Worm (Caenorhabditis elegans) whole organism, L3 larva: ENCODE data around the gene F37H8.5.

ENCODE experiments used
- R02D3.7 ChIP-seq: fragments of 150-350 bp; optimal IDR thresholded peaks from 2 replicates; lab custom pipeline; 2014; ENCODE audit warnings: missing biosample characterization, missing genetic modification characterization
- aly-2 ChIP-seq: fragments of 150-350 bp; optimal IDR thresholded peaks from 2 replicates; lab custom pipeline; 2014; ENCODE audit warnings: missing biosample characterization, missing genetic modification characterization
- ama-1 ChIP-seq: fragments of 150-350 bp; optimal IDR thresholded peaks from 2 replicates; lab custom pipeline; 2018
- ceh-28 ChIP-seq: fragments of 150-350 bp; optimal IDR thresholded peaks from 2 replicates; lab custom pipeline; 2014; ENCODE audit warnings: missing biosample characterization, missing genetic modification reagents, missing genetic modification characterization
- ceh-82 ChIP-seq: fragments of 150-350 bp; optimal IDR thresholded peaks from 2 replicates; lab custom pipeline; 2014; ENCODE audit warnings: missing biosample characterization, missing genetic modification characterization
- ceh-9 ChIP-seq: sonication (generic microtip); optimal IDR thresholded peaks from 2 replicates; lab custom pipeline; 2018; ENCODE audit warnings: missing biosample characterization, missing genetic modification characterization
- daf-12 ChIP-seq: fragments of 150-350 bp; optimal IDR thresholded peaks from 2 replicates; lab custom pipeline; 2014; ENCODE audit warnings: missing biosample characterization, missing genetic modification reagents, missing genetic modification characterization
- elt-1 ChIP-seq: fragments of 150-350 bp; optimal IDR thresholded peaks from 2 replicates; lab custom pipeline; 2014; ENCODE audit warnings: missing biosample characterization, missing genetic modification characterization
- elt-2 ChIP-seq: sonication (generic microtip); optimal IDR thresholded peaks from 2 replicates; lab custom pipeline; 2016; ENCODE audit warnings: missing genetic modification reagents, mild to moderate bottlenecking, missing genetic modification characterization, missing compliant biosample characterization
- elt-3 ChIP-seq, 3 experiments: fragments of 150-350 bp in 1 of 3; sonication (generic microtip) in 2 of 3; optimal IDR thresholded peaks; 2 replicates in 2 of 3; 4 replicates in 1 of 3; lab custom pipeline; 2014 to 2017; ENCODE audit warnings: missing biosample characterization in 3 of 3, missing genetic modification characterization in 3 of 3
- eor-1 ChIP-seq, 2 experiments: fragments of 150-350 bp; optimal IDR thresholded peaks; 2 replicates each; lab custom pipeline; 2014 to 2018; ENCODE audit warnings: missing biosample characterization in 2 of 2, missing genetic modification characterization in 2 of 2
- fos-1 ChIP-seq: fragments of 150-350 bp; optimal IDR thresholded peaks from 2 replicates; lab custom pipeline; 2014; ENCODE audit warnings: missing biosample characterization, missing genetic modification characterization
- hmg-11 ChIP-seq: sonication (generic microtip); optimal IDR thresholded peaks from 2 replicates; lab custom pipeline; 2016; ENCODE audit warnings: missing genetic modification characterization, missing compliant biosample characterization
- jun-1 ChIP-seq: fragments of 150-350 bp; optimal IDR thresholded peaks from 2 replicates; lab custom pipeline; 2014; ENCODE audit warnings: missing biosample characterization, missing genetic modification reagents, missing genetic modification characterization
- lin-15B ChIP-seq: fragments of 150-350 bp; optimal IDR thresholded peaks from 2 replicates; lab custom pipeline; 2014; ENCODE audit warnings: missing biosample characterization, missing genetic modification characterization
- lin-39 ChIP-seq: fragments of 150-350 bp; optimal IDR thresholded peaks from 2 replicates; lab custom pipeline; 2018; ENCODE audit warnings: missing biosample characterization, missing genetic modification reagents, missing genetic modification characterization
- lsy-12 ChIP-seq: sonication (generic microtip); optimal IDR thresholded peaks from 2 replicates; lab custom pipeline; 2016; ENCODE audit warnings: mild to moderate bottlenecking, missing genetic modification characterization, missing compliant biosample characterization
- nhr-11 ChIP-seq: fragments of 150-350 bp; optimal IDR thresholded peaks from 2 replicates; lab custom pipeline; 2014; ENCODE audit warnings: missing biosample characterization, missing genetic modification characterization
- nhr-12 ChIP-seq: fragments of 150-350 bp; optimal IDR thresholded peaks from 2 replicates; lab custom pipeline; 2014; ENCODE audit warnings: missing biosample characterization, missing genetic modification characterization
- nhr-23 ChIP-seq: fragments of 150-350 bp; optimal IDR thresholded peaks from 2 replicates; lab custom pipeline; 2014; ENCODE audit warnings: missing biosample characterization, missing genetic modification reagents, missing genetic modification characterization
- nhr-237 ChIP-seq: fragments of 150-350 bp; optimal IDR thresholded peaks from 2 replicates; lab custom pipeline; 2014; ENCODE audit warnings: missing biosample characterization, missing genetic modification characterization
- nhr-25 ChIP-seq: sonication (generic microtip); optimal IDR thresholded peaks from 2 replicates; lab custom pipeline; 2017; ENCODE audit warnings: missing biosample characterization, missing genetic modification characterization
- nhr-43 ChIP-seq: sonication (generic microtip); optimal IDR thresholded peaks from 2 replicates; lab custom pipeline; 2016; ENCODE audit warnings: mild to moderate bottlenecking, missing genetic modification characterization, missing compliant biosample characterization; ENCODE audit not compliant: poor library complexity, severe bottlenecking
- nhr-77 ChIP-seq: fragments of 150-350 bp; optimal IDR thresholded peaks from 2 replicates; lab custom pipeline; 2014; ENCODE audit warnings: missing biosample characterization, missing genetic modification characterization
- pha-4 ChIP-seq: fragments of 150-350 bp; optimal IDR thresholded peaks from 2 replicates; lab custom pipeline; 2014; ENCODE audit warnings: missing biosample characterization, missing genetic modification reagents, missing genetic modification characterization
- pqm-1 ChIP-seq: fragments of 150-350 bp; optimal IDR thresholded peaks from 2 replicates; lab custom pipeline; 2017; ENCODE audit warnings: missing biosample characterization, missing genetic modification characterization, inconsistent platforms
- sea-2 ChIP-seq: fragments of 150-350 bp; sonication (generic microtip); optimal IDR thresholded peaks from 4 replicates; lab custom pipeline; 2014; ENCODE audit warnings: missing biosample characterization, missing genetic modification reagents, missing genetic modification characterization
- snpc-4 ChIP-seq: fragments of 150-350 bp; optimal IDR thresholded peaks from 2 replicates; lab custom pipeline; 2014; ENCODE audit warnings: missing biosample characterization, missing genetic modification characterization
- tbx-2 ChIP-seq: sonication (generic microtip); optimal IDR thresholded peaks from 2 replicates; lab custom pipeline; 2016; ENCODE audit warnings: mild to moderate bottlenecking, missing genetic modification characterization, missing compliant biosample characterization
- unc-39 ChIP-seq: sonication (generic microtip); optimal IDR thresholded peaks from 4 replicates; lab custom pipeline; 2017; ENCODE audit warnings: missing biosample characterization, missing genetic modification characterization
- unc-62 ChIP-seq: fragments of 150-350 bp; sonication (generic microtip); optimal IDR thresholded peaks from 4 replicates; lab custom pipeline; 2014; ENCODE audit warnings: missing biosample characterization, missing genetic modification reagents, missing genetic modification characterization
- zag-1 ChIP-seq: fragments of 150-350 bp; optimal IDR thresholded peaks from 2 replicates; lab custom pipeline; 2014; ENCODE audit warnings: missing biosample characterization, missing genetic modification characterization
- ztf-11 ChIP-seq: fragments of 150-350 bp; optimal IDR thresholded peaks from 2 replicates; lab custom pipeline; 2014; ENCODE audit warnings: missing biosample characterization, missing genetic modification characterization
- ztf-4 ChIP-seq: fragments of 150-350 bp; optimal IDR thresholded peaks from 2 replicates; lab custom pipeline; 2014; ENCODE audit warnings: missing biosample characterization, missing genetic modification characterization

The F37H8.5 gene

DNA sequence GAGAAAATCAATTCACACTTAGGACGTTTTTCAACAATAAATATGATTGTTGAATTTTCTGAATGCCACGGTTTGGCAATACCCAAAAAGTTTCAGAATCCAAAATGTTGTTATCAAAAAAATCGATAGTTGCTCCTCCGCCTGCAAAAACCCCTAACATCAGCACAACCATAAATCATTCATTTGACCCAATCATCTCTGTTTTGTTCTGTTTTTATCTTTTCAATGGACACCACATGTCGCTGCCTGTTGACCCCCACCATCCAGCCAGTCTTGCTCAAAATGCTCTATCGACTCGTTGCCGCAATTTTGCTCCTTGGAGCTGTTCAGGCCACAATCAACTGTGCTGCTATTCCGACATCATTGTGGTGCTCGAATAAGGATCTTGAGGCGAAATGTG is at the start of gene F37H8.5:
F37H8.5 (plus strand) TSS at position 181 of the 400 bp plus-strand sequence.
- TF ChIP-seq nhr-12 (tag; lab: Kevin White, UChicago) (no peak), eor-1 (tag; optimal IDR thresholded peaks at IDR 0.05; lab: Kevin White, UChicago) (no peak)

DNA sequence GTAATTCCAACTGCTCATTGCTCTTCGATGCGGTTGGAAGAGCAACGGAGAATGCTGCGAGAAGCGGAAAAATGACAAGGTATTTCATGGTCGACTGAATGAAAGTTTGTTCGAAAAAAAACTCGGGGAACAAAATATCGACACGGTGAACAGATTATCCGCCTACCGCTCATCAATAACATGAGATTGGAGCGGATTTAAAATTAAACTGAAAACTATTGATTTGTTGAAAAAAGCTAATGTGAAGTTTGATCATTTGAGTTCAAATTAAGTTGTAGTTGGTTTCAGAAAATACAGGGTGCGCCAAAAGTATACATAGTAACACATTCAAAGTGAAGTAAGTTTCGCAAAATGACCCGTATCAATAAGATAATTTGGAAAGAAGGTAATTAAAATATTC is 47.9 kb upstream of the F37H8.5 start, which contains the start of gene F40F8.4:
F40F8.4 (minus strand) TSS at position 101 of the 400 bp plus-strand sequence.
- no peak for TF ChIP-seq ceh-82 (tag; lab: Kevin White, UChicago)
- TF ChIP-seq nhr-77 (tag; lab: Kevin White, UChicago): no peak
- TF ChIP-seq ceh-9: no peak
- TF ChIP-seq lin-15B (tag; lab: Kevin White, UChicago): no peak
- no peak for TF ChIP-seq fos-1 (tag; lab: Kevin White, UChicago)
- no peak for TF ChIP-seq jun-1 (tag; lab: Kevin White, UChicago)
- TF ChIP-seq R02D3.7: no peak
- no peak for TF ChIP-seq daf-12 (tag; lab: Kevin White, UChicago)
- no peak for TF ChIP-seq elt-3 (tag; optimal IDR thresholded peaks at IDR 0.05; lab: Kevin White, UChicago)
- TF ChIP-seq unc-62 (GFP tag; lab: Kevin White, UChicago): no peak
- no peak for TF ChIP-seq aly-2
- TF ChIP-seq sea-2 (GFP tag; lab: Kevin White, UChicago): no peak

DNA sequence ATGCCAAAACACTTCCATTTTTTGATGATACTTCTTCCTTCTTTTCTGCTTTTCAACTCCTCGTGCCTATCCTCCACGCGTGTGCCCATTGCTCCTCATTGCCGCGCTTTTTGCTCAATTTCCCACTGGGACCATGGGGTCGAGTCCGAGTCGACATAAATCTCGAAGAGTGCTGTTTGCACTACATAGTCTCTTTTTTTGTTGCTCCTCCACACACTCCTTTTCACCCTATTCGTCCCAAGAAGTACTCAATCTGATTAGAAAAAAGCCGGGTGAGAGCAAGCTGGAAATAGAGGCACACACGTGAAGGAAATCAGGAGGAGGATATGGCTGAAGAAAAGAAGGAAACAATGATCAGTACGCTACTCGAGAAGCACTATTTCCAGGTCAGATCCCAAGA is 45.4 kb upstream of the F37H8.5 start, which contains the start of gene arrd-6:
arrd-6 (plus strand) TSS at position 169 of the 400 bp plus-strand sequence.
- no peak for TF ChIP-seq lin-39 (tag; lab: Kevin White, UChicago)
- no peak for TF ChIP-seq elt-3 (tag; optimal IDR thresholded peaks at IDR 0.05; lab: Kevin White, UChicago)
- no peak for TF ChIP-seq hmg-11
- no peak for TF ChIP-seq ztf-11 (tag; lab: Kevin White, UChicago)

DNA sequence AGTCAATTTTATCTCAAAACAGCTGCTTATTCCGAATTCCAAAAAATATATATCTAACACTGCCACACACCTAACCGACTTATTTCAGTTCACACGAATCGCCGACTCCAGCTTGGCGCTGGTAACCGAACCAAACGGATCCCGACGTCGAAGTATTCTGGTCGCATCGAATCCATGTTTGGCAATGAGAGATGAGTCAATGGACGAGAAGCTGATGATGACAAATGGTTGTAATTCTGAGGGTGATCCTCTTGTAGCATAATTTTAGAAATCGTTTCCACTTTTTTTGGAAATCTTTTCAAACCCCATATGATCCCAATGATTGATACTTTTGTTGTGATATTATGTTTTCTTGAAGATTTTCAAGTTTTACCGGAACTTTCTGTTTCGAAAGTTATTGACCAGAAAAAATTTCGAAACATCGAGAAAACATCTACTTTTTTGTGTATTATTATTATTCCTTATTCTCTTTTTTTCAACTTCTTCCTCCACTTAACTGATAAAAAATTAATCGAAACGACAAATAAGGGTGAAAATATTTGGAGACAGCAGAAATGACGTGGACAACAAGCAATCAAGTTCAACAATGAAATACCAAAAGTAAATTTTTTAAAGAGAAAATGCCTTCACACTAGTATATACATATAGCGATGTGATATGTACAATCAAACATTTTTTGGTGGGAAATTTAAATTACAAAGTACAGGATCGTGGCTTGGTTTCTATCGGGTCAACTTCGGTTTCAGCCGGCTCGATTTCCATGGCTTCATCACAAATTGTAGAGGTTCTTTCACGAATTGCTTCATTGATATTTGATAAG is 37.9 kb upstream of the F37H8.5 start:
- TF ChIP-seq lsy-12 (tag; lab: Kevin White, UChicago): peak; percentile 53
- peak; percentile 23 for TF ChIP-seq nhr-11 (tag; lab: Kevin White, UChicago)
- peak; percentile 45 for TF ChIP-seq pha-4 (tag; lab: Kevin White, UChicago)
- TF ChIP-seq ceh-82 (tag; lab: Kevin White, UChicago): no peak
- no peak for TF ChIP-seq ztf-4
- no peak for TF ChIP-seq pqm-1 (tag; lab: Kevin White, UChicago)
- peak; percentile 78 for TF ChIP-seq elt-2
- TF ChIP-seq hmg-11: no peak
- TF ChIP-seq unc-39 (tag; lab: Kevin White, UChicago): no peak
- TF ChIP-seq lin-39 (tag; lab: Kevin White, UChicago): no peak
- TF ChIP-seq aly-2: peak; percentile 79
- no peak for TF ChIP-seq snpc-4 (tag; lab: Kevin White, UChicago)
- TF ChIP-seq tbx-2 (tag; lab: Kevin White, UChicago): no peak
- no peak for TF ChIP-seq nhr-43 (tag; lab: Kevin White, UChicago)
- no peak for TF ChIP-seq nhr-237 (tag; lab: Kevin White, UChicago)
- no peak for TF ChIP-seq nhr-23 (tag; lab: Kevin White, UChicago)
- TF ChIP-seq elt-1 (tag; lab: Kevin White, UChicago): no peak
- TF ChIP-seq nhr-25 (tag; lab: Kevin White, UChicago): no peak
- TF ChIP-seq nhr-77 (tag; lab: Kevin White, UChicago): peak; percentile 71
- TF ChIP-seq ama-1 (lab: Kevin White, UChicago): peak; percentile 78
- peak; percentile 12 for TF ChIP-seq ceh-28 (tag; lab: Kevin White, UChicago)
- TF ChIP-seq jun-1 (tag; lab: Kevin White, UChicago): peak; percentile 88
- no peak for TF ChIP-seq eor-1 (tag; optimal IDR thresholded peaks at IDR 0.05; lab: Kevin White, UChicago)

DNA sequence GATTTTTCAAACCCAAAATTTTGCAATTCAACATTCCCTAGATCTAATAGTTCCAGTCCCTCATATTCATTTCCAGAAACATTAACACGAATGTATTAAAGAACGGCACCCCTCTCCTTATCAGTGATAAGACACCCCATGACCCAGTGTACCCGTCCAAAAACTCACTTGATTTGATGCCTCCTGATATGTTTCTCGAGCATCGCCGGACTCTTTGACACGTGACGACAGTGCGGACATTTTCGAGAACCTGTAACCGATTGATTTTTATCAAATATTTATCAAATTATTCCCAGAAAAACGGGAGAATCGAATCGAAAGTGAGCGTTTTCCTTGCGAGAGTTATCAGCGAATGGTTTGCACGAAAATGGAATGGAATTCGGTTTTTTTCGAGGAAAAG is 37.0 kb upstream of the F37H8.5 start:
- peak; percentile 98 for TF ChIP-seq elt-2
- TF ChIP-seq zag-1 (tag; lab: Kevin White, UChicago): no peak
- TF ChIP-seq elt-3 (tag; optimal IDR thresholded peaks at IDR 0.05; lab: Kevin White, UChicago): no peak
- peak; percentile 69 for TF ChIP-seq pha-4 (tag; lab: Kevin White, UChicago)
- no peak for TF ChIP-seq tbx-2 (tag; lab: Kevin White, UChicago)
- no peak for TF ChIP-seq daf-12 (tag; lab: Kevin White, UChicago)
- TF ChIP-seq ama-1 (lab: Kevin White, UChicago): no peak
- TF ChIP-seq nhr-237 (tag; lab: Kevin White, UChicago): no peak
- peak; percentile 35 for TF ChIP-seq jun-1 (tag; lab: Kevin White, UChicago)
